Fruit fly (Drosophila melanogaster) whole organism, embryonic: ENCODE measurements around the gene CG7203.

ENCODE experiments used
- CG11456 ChIP-seq: fragments of 200-800 bp; sonication (Bioruptor generic); IDR thresholded peaks from 3 replicates; pipeline ENCODE4 v1.3.6; 2022; ENCODE audit warnings: missing biosample characterization, missing genetic modification characterization
- CG12236 ChIP-seq: fragments of 200-800 bp; sonication (Bioruptor generic); optimal IDR thresholded peaks from 2 replicates; lab custom pipeline; 2016; ENCODE audit warnings: missing biosample characterization, missing genetic modification characterization
- CG13775 ChIP-seq: fragments of 200-800 bp; sonication (Bioruptor generic); optimal IDR thresholded peaks from 3 replicates; lab custom pipeline; 2017; ENCODE audit warnings: missing biosample characterization, mild to moderate bottlenecking, missing genetic modification characterization
- CG15269 ChIP-seq: fragments of 200-800 bp; sonication (Bioruptor generic); optimal IDR thresholded peaks from 2 replicates; lab custom pipeline; 2018; ENCODE audit warnings: missing biosample characterization, mild to moderate bottlenecking, missing genetic modification characterization, moderate library complexity
- CG1602 ChIP-seq: fragments of 200-800 bp; sonication (Bioruptor generic); optimal IDR thresholded peaks from 3 replicates; lab custom pipeline; 2016; ENCODE audit warnings: missing biosample characterization, missing genetic modification characterization
- CG1647 ChIP-seq: fragments of 200-800 bp; sonication (Bioruptor generic); optimal IDR thresholded peaks from 3 replicates; lab custom pipeline; 2016; ENCODE audit warnings: missing biosample characterization, missing genetic modification characterization
- CG16779 ChIP-seq: fragments of 200-800 bp; sonication (Bioruptor generic); IDR thresholded peaks from 2 replicates; pipeline ENCODE4 v1.3.6; 2022; ENCODE audit warnings: missing biosample characterization, missing genetic modification characterization
- CG16813 ChIP-seq: fragments of 200-800 bp; sonication (Bioruptor generic); IDR thresholded peaks from 3 replicates; pipeline ENCODE4 v1.3.6; 2022; ENCODE audit warnings: missing biosample characterization, missing genetic modification characterization; ENCODE audit not compliant: partially characterized antibody
- CG17361 ChIP-seq: fragments of 200-800 bp; sonication (Bioruptor generic); IDR thresholded peaks from 3 replicates; pipeline ENCODE4 v1.3.6; 2022; ENCODE audit warnings: missing biosample characterization, missing genetic modification characterization
- CG18011 ChIP-seq: fragments of 200-800 bp; sonication (Bioruptor generic); optimal IDR thresholded peaks from 2 replicates; lab custom pipeline; 2017; ENCODE audit warnings: missing biosample characterization, missing genetic modification characterization, mild to moderate bottlenecking, moderate library complexity, missing genotype
- CG3163 ChIP-seq: fragments of 200-800 bp; sonication (Bioruptor generic); optimal IDR thresholded peaks from 3 replicates; lab custom pipeline; 2016; ENCODE audit warnings: missing biosample characterization, missing genetic modification characterization
- CG33213 ChIP-seq: fragments of 200-800 bp; sonication (Bioruptor generic); optimal IDR thresholded peaks from 3 replicates; lab custom pipeline; 2016; ENCODE audit warnings: missing biosample characterization, missing genetic modification characterization
- CG3407 ChIP-seq: fragments of 200-800 bp; sonication (Bioruptor generic); optimal IDR thresholded peaks from 2 replicates; lab custom pipeline; 2018; ENCODE audit warnings: missing biosample characterization, mild to moderate bottlenecking, missing genetic modification characterization
- CG34376 ChIP-seq: fragments of 200-800 bp; sonication (Bioruptor generic); optimal IDR thresholded peaks from 2 replicates; lab custom pipeline; 2018; ENCODE audit warnings: missing biosample characterization, mild to moderate bottlenecking, missing genetic modification characterization
- CG3726 ChIP-seq: fragments of 200-800 bp; sonication (Bioruptor generic); IDR thresholded peaks from 3 replicates; pipeline ENCODE4, ENCODE4 v1.3.6; 2022; ENCODE audit warnings: missing biosample characterization, missing genetic modification characterization
- CG4360 ChIP-seq: fragments of 200-800 bp; sonication (Bioruptor generic); IDR thresholded peaks from 2 replicates; pipeline ENCODE4 v1.3.6; 2022; ENCODE audit warnings: missing biosample characterization, missing genetic modification characterization
- CG4404 ChIP-seq: fragments of 200-800 bp; sonication (Bioruptor generic); IDR thresholded peaks from 2 replicates; pipeline ENCODE4 v1.3.6; 2022; ENCODE audit warnings: missing biosample characterization, missing genetic modification characterization
- CG6654 ChIP-seq: fragments of 200-800 bp; sonication (Bioruptor generic); optimal IDR thresholded peaks from 2 replicates; lab custom pipeline; 2017; ENCODE audit warnings: missing biosample characterization, mild to moderate bottlenecking, missing genetic modification characterization
- CG7556 ChIP-seq: fragments of 200-800 bp; sonication (Bioruptor generic); optimal IDR thresholded peaks from 2 replicates; lab custom pipeline; 2017; ENCODE audit warnings: missing biosample characterization, mild to moderate bottlenecking, missing genetic modification characterization
- CG9727 ChIP-seq: fragments of 200-800 bp; sonication (Bioruptor generic); optimal IDR thresholded peaks from 3 replicates; lab custom pipeline; 2017; ENCODE audit warnings: missing biosample characterization, mild to moderate bottlenecking, missing genetic modification characterization
- CkIIα-i1 ChIP-seq: fragments of 200-800 bp; sonication (Bioruptor generic); IDR thresholded peaks from 2 replicates; pipeline ENCODE4 v1.3.6; 2022; ENCODE audit warnings: missing biosample characterization, missing genetic modification characterization
- CrebB ChIP-seq: fragments of 200-800 bp; sonication (Bioruptor generic); optimal IDR thresholded peaks from 3 replicates; lab custom pipeline; 2018; ENCODE audit warnings: missing biosample characterization, mild to moderate bottlenecking, missing genetic modification characterization
- Dad ChIP-seq: fragments of 200-800 bp; sonication (Bioruptor generic); optimal IDR thresholded peaks from 3 replicates; lab custom pipeline; 2016; ENCODE audit warnings: missing biosample characterization, missing genetic modification characterization
- Eip74EF ChIP-seq, 2 experiments: fragments of 200-800 bp in 1 of 2; fragments of >200 bp in 1 of 2; sonication (Bioruptor generic) in 1 of 2; optimal IDR thresholded peaks; 2 replicates each; lab custom pipeline; 2017 to 2019; ENCODE audit warnings: missing biosample characterization in 2 of 2, missing genetic modification characterization in 2 of 2, mild to moderate bottlenecking in 1 of 2, moderate library complexity in 1 of 2
- GATAe ChIP-seq: fragments of 200-800 bp; sonication (Bioruptor generic); conservative IDR thresholded peaks from 2 replicates; pipeline ENCODE4 v1.3.6; 2022; ENCODE audit warnings: missing biosample characterization, missing genetic modification characterization
- Gug ChIP-seq: fragments of 200-800 bp; sonication (Bioruptor generic); IDR thresholded peaks from 4 replicates; pipeline ENCODE4 v1.3.6; 2022; ENCODE audit warnings: missing biosample characterization, missing genetic modification characterization
- HLH4C ChIP-seq: fragments of 200-800 bp; sonication (Bioruptor generic); IDR thresholded peaks from 3 replicates; pipeline ENCODE4 v1.3.6; 2022; ENCODE audit warnings: missing biosample characterization, missing genetic modification characterization; ENCODE audit not compliant: partially characterized antibody
- Hr3 ChIP-seq: fragments of 200-800 bp; sonication (Bioruptor generic); optimal IDR thresholded peaks from 3 replicates; lab custom pipeline; 2016; ENCODE audit warnings: missing biosample characterization, missing genetic modification characterization
- Jarid2 ChIP-seq: fragments of 200-800 bp; sonication (Bioruptor generic); optimal IDR thresholded peaks from 3 replicates; lab custom pipeline; 2017; ENCODE audit warnings: mild to moderate bottlenecking, missing biosample characterization, missing genetic modification reagents, missing genetic modification characterization
- Ptx1 ChIP-seq: fragments of 200-800 bp; sonication (Bioruptor generic); IDR thresholded peaks from 2 replicates; pipeline ENCODE4 v1.3.6; 2022; ENCODE audit warnings: missing biosample characterization, missing genetic modification characterization
- Rx ChIP-seq: fragments of 200-800 bp; sonication (Bioruptor generic); IDR thresholded peaks from 2 replicates; pipeline ENCODE4 v1.3.6; 2022; ENCODE audit warnings: missing biosample characterization, missing genetic modification characterization
- Sox100B ChIP-seq: fragments of 200-800 bp; sonication (Bioruptor generic); optimal IDR thresholded peaks from 3 replicates; lab custom pipeline; 2018; ENCODE audit warnings: missing biosample characterization, mild to moderate bottlenecking, missing genetic modification characterization
- TFAM ChIP-seq: fragments of 200-800 bp; sonication (Bioruptor generic); optimal IDR thresholded peaks from 2 replicates; lab custom pipeline; 2017; ENCODE audit warnings: missing biosample characterization, missing genetic modification characterization, inconsistent platforms
- Taf1 ChIP-seq: fragments of 200-800 bp; sonication (Bioruptor generic); IDR thresholded peaks from 2 replicates; pipeline ENCODE4 v1.3.6; 2022; ENCODE audit warnings: missing biosample characterization, missing genetic modification characterization
- ash1 ChIP-seq: fragments of 200-800 bp; sonication (Bioruptor generic); optimal IDR thresholded peaks from 2 replicates; lab custom pipeline; 2018; ENCODE audit warnings: missing biosample characterization, mild to moderate bottlenecking, missing genetic modification characterization
- caup ChIP-seq: fragments of 200-800 bp; sonication (Bioruptor generic); optimal IDR thresholded peaks from 3 replicates; lab custom pipeline; 2017; ENCODE audit warnings: missing biosample characterization, mild to moderate bottlenecking, missing genetic modification characterization, moderate library complexity; ENCODE audit not compliant: severe bottlenecking
- croc ChIP-seq: fragments of 200-800 bp; sonication (Bioruptor generic); conservative IDR thresholded peaks from 3 replicates; pipeline ENCODE4 v1.3.6; 2022; ENCODE audit warnings: missing biosample characterization, missing genetic modification characterization
- gcm2 ChIP-seq: fragments of 200-800 bp; sonication (Bioruptor generic); optimal IDR thresholded peaks from 2 replicates; lab custom pipeline; 2016; ENCODE audit warnings: missing biosample characterization, missing genetic modification characterization
- gem ChIP-seq: fragments of 200-800 bp; sonication (Bioruptor generic); optimal IDR thresholded peaks from 2 replicates; lab custom pipeline; 2019; ENCODE audit warnings: missing biosample characterization, mild to moderate bottlenecking, missing genetic modification characterization, moderate library complexity
- jumu ChIP-seq: fragments of 200-800 bp; sonication (Bioruptor generic); optimal IDR thresholded peaks from 3 replicates; lab custom pipeline; 2016; ENCODE audit warnings: missing biosample characterization, missing genetic modification characterization
- luna ChIP-seq: fragments of 200-800 bp; sonication (Bioruptor generic); optimal IDR thresholded peaks from 2 replicates; lab custom pipeline; 2016; ENCODE audit warnings: missing biosample characterization, missing genetic modification characterization
- maf-S ChIP-seq: fragments of 200-800 bp; sonication (Bioruptor generic); optimal IDR thresholded peaks from 2 replicates; lab custom pipeline; 2016; ENCODE audit warnings: missing biosample characterization, missing genetic modification characterization
- pfk ChIP-seq: fragments of 200-800 bp; sonication (Bioruptor generic); optimal IDR thresholded peaks from 2 replicates; lab custom pipeline; 2018; ENCODE audit warnings: missing biosample characterization, mild to moderate bottlenecking, missing genetic modification characterization, moderate library complexity
- shn ChIP-seq: fragments of 200-800 bp; sonication (Bioruptor generic); optimal IDR thresholded peaks from 3 replicates; lab custom pipeline; 2016; ENCODE audit warnings: missing biosample characterization, missing genetic modification characterization
- slp2 ChIP-seq: fragments of 200-800 bp; sonication (Bioruptor generic); optimal IDR thresholded peaks from 2 replicates; lab custom pipeline; 2016; ENCODE audit warnings: missing biosample characterization, missing genetic modification characterization
- sob ChIP-seq: fragments of 200-800 bp; sonication (Bioruptor generic); IDR thresholded peaks from 2 replicates; pipeline ENCODE4 v1.3.6; 2022; ENCODE audit warnings: missing biosample characterization, missing genetic modification characterization
- tup ChIP-seq: fragments of 200-800 bp; sonication (Bioruptor generic); optimal IDR thresholded peaks from 2 replicates; lab custom pipeline; 2016; ENCODE audit warnings: missing biosample characterization, mild to moderate bottlenecking, missing genetic modification characterization, moderate library complexity
- wdn ChIP-seq: fragments of 200-800 bp; sonication (Bioruptor generic); IDR thresholded peaks from 2 replicates; pipeline ENCODE4 v1.3.6; 2022; ENCODE audit warnings: missing biosample characterization, missing genetic modification characterization
- wor ChIP-seq: fragments of 200-800 bp; sonication (Bioruptor generic); IDR thresholded peaks from 2 replicates; pipeline ENCODE4 v1.3.6; 2022; ENCODE audit warnings: missing biosample characterization, missing genetic modification characterization
- yki ChIP-seq: fragments of >200 bp; optimal IDR thresholded peaks from 3 replicates; lab custom pipeline; 2018

The CG7203 gene

dm6 chr2L:7799804-7800433, 46.9 kb upstream of the CG7203 start, which contains the start of the genes Herp and r2d2 (continued):
- TF ChIP-seq TFAM (peak; percentile 50), CG33213 (GFP tag; lab: Kevin White, UChicago) (peak; percentile 91), luna (GFP tag; lab: Kevin White, UChicago) (peak; percentile 78), Dad (GFP tag; lab: Kevin White, UChicago) (peak; percentile 91), slp2 (GFP tag; lab: Kevin White, UChicago) (peak; percentile 94), CG1602 (GFP tag; lab: Kevin White, UChicago) (peak; percentile 89), CG3407 (GFP tag; lab: Kevin White, UChicago) (peak; percentile 65), sob (GFP tag; lab: Robert Waterston, UW) (peak; percentile 94), CG3163 (peak; percentile 82), Jarid2 (GFP tag; lab: Kevin White, UChicago) (peak; percentile 71), gcm2 (GFP tag; lab: Kevin White, UChicago) (peak; percentile 75), CG34376 (GFP tag; lab: Kevin White, UChicago) (peak; percentile 96), CG7556 (peak; percentile 87), Eip74EF (GFP tag; optimal IDR thresholded peaks at IDR 0.05; lab: Kevin White, UChicago) (peak in 1 of 2 experiments; percentile 69), Ptx1 (GFP tag; lab: Robert Waterston, UW) (peak; percentile 91), gem (tag; lab: Kevin White, UChicago) (peak; percentile 93), yki (lab: Kevin White, UChicago) (no peak), CrebB (peak; percentile 81), CG16779 (GFP tag; lab: Robert Waterston, UW) (no peak), CG15269 (tag; lab: Kevin White, UChicago) (peak; percentile 90), CG11456 (peak; percentile 88), Rx (peak; percentile 78), caup (peak; percentile 90), CG16813 (peak; percentile 79), Gug (peak; percentile 88), CG9727 (GFP tag; lab: Kevin White, UChicago) (peak; percentile 90), CkIIα-i1 (GFP tag; lab: Robert Waterston, UW) (no peak), CG18011 (GFP tag; lab: Kevin White, UChicago) (peak; percentile 61), wor (peak; percentile 84), tup (GFP tag; lab: Kevin White, UChicago) (peak; percentile 59), CG17361 (GFP tag; lab: Robert Waterston, UW) (peak; percentile 94), CG4360 (no peak; the same call in 1 of the 2 replicates), shn (peak; percentile 96), CG13775 (peak; percentile 93), ash1 (GFP tag; lab: Kevin White, UChicago) (peak; percentile 55), pfk (GFP tag; lab: Kevin White, UChicago) (peak; percentile 40), CG1647 (GFP tag; lab: Kevin White, UChicago) (peak; percentile 94), maf-S (GFP tag; lab: Kevin White, UChicago) (peak; percentile 93), CG3726 (peak; percentile 65; the same call in 2 of the 3 replicates), HLH4C (GFP tag; lab: Robert Waterston, UW) (peak; percentile 55; the same call in 1 of the 3 replicates), Sox100B (GFP tag; lab: Kevin White, UChicago) (peak; percentile 84), croc (GFP tag; lab: Robert Waterston, UW) (peak; percentile 70), Taf1 (GFP tag; lab: Robert Waterston, UW) (peak; percentile 81), CG4404 (GFP tag; lab: Robert Waterston, UW) (peak; percentile 90), jumu (GFP tag; lab: Kevin White, UChicago) (peak; percentile 94), CG12236 (GFP tag; lab: Kevin White, UChicago) (peak; percentile 81), wdn (GFP tag; lab: Robert Waterston, UW) (peak; percentile 80; the same call in 1 of the 2 replicates), CG6654 (peak; percentile 66), GATAe (GFP tag; lab: Robert Waterston, UW) (peak; percentile 31; the same call in 1 of the 2 replicates), Hr3 (GFP tag; lab: Kevin White, UChicago) (peak; percentile 91)
